Fruit fly (Drosophila melanogaster): Measurements from ENCODE around the gene p.
A peak's percentile ranks its signal among the peaks of the same experiment; 100 is the strongest.

The p gene

dm6 chr3R:8669029-8669707, 1.3 kb downstream of the p start (continued):
- TF ChIP-seq rib (GFP tag; IDR thresholded peaks at IDR 0.05) (peak; percentile 96), CG16779 (GFP tag; IDR thresholded peaks at IDR 0.05) (peak; percentile 96), schlank (tag; optimal IDR thresholded peaks at IDR 0.05) (peak; percentile 96), CG13894 (tag; optimal IDR thresholded peaks at IDR 0.05) (peak; percentile 98), Hmr (GFP tag; optimal IDR thresholded peaks at IDR 0.05) (peak; percentile 99), CG18262 (tag; optimal IDR thresholded peaks at IDR 0.05) (peak; percentile 99), Blimp-1 (GFP tag; optimal IDR thresholded peaks at IDR 0.05) (peak; percentile 97), hth (optimal IDR thresholded peaks at IDR 0.05) (no peak), CG15514 (GFP tag; optimal IDR thresholded peaks at IDR 0.05) (peak; percentile 95), maf-S (GFP tag; optimal IDR thresholded peaks at IDR 0.05) (peak; percentile 96), CG18619 (GFP tag; optimal IDR thresholded peaks at IDR 0.05) (peak; percentile 97), CG11085 (GFP tag; IDR thresholded peaks at IDR 0.05) (peak; percentile 88), CG9797 (GFP tag; optimal IDR thresholded peaks at IDR 0.05) (peak; percentile 68), ato (GFP tag; IDR thresholded peaks at IDR 0.05; ENCODE audit: partially characterized antibody) (peak; percentile 80), cato (GFP tag; optimal IDR thresholded peaks at IDR 0.05; ENCODE audit: borderline replicate concordance) (peak; percentile 93), da (GFP tag; optimal IDR thresholded peaks at IDR 0.05) (peak; percentile 90), wek (GFP tag; optimal IDR thresholded peaks at IDR 0.05) (peak; percentile 94), Nf-YA (GFP tag; IDR thresholded peaks at IDR 0.05) (peak; percentile 96), cad (GFP tag; optimal IDR thresholded peaks at IDR 0.05) (no peak), CG2199 (GFP tag; IDR thresholded peaks at IDR 0.05) (peak; percentile 96), amos (GFP tag; IDR thresholded peaks at IDR 0.05; ENCODE audit: partially characterized antibody) (peak; percentile 82), Dad (GFP tag; optimal IDR thresholded peaks at IDR 0.05) (peak; percentile 97), D19A (tag; optimal IDR thresholded peaks at IDR 0.05) (peak; percentile 96), bbx (GFP tag; IDR thresholded peaks at IDR 0.05; ENCODE audit: partially characterized antibody) (peak; percentile 75), CG2712 (tag; optimal IDR thresholded peaks at IDR 0.05) (peak; percentile 99), CG12391 (tag; optimal IDR thresholded peaks at IDR 0.05) (peak; percentile 99), fd96Cb (tag; optimal IDR thresholded peaks at IDR 0.05) (peak; percentile 97), tna (GFP tag; IDR thresholded peaks at IDR 0.05; ENCODE audit: partially characterized antibody) (no peak; the same call in none of the 2 replicates), dysf (GFP tag; IDR thresholded peaks at IDR 0.05) (peak; percentile 97), CG10267 (tag; optimal IDR thresholded peaks at IDR 0.05) (peak; percentile 97), chn (GFP tag; optimal IDR thresholded peaks at IDR 0.05) (peak; percentile 98), CG11723 (GFP tag; optimal IDR thresholded peaks at IDR 0.05) (peak; percentile 95), CG11093 (GFP tag; IDR thresholded peaks at IDR 0.05) (peak; percentile 90), Neu2 (GFP tag; optimal IDR thresholded peaks at IDR 0.05; ENCODE audit: borderline replicate concordance) (peak; percentile 83), Oli (tag; optimal IDR thresholded peaks at IDR 0.05) (peak; percentile 98), dan (GFP tag; IDR thresholded peaks at IDR 0.05) (peak; percentile 87), CG6765 (GFP tag; optimal IDR thresholded peaks at IDR 0.05) (peak; percentile 98), sqz (GFP tag; optimal IDR thresholded peaks at IDR 0.05) (peak; percentile 95), CG17568 (GFP tag; optimal IDR thresholded peaks at IDR 0.05) (peak; percentile 98), chif (GFP tag; optimal IDR thresholded peaks at IDR 0.05) (peak; percentile 95 to 98), wor (GFP tag; IDR thresholded peaks at IDR 0.05) (peak; percentile 90), bsh (GFP tag; optimal IDR thresholded peaks at IDR 0.05) (peak; percentile 97 to 98), jing (GFP tag; optimal IDR thresholded peaks at IDR 0.05) (peak; percentile 94), Sox100B (GFP tag; optimal IDR thresholded peaks at IDR 0.05) (peak; percentile 95), D19B (GFP tag; optimal IDR thresholded peaks at IDR 0.05) (peak; percentile 91), CG11456 (GFP tag; IDR thresholded peaks at IDR 0.05) (peak; percentile 94), Ptx1 (GFP tag; IDR thresholded peaks at IDR 0.05) (peak; percentile 96), Sry-β (GFP tag; optimal IDR thresholded peaks at IDR 0.05) (peak; percentile 74), sima (GFP tag; optimal IDR thresholded peaks at IDR 0.05) (peak; percentile 94)

Measured in whole organism, embryonic.